Fruit fly (Drosophila melanogaster): ENCODE results near the gene snRNP-U1-70K.

The snRNP-U1-70K gene

DNA sequence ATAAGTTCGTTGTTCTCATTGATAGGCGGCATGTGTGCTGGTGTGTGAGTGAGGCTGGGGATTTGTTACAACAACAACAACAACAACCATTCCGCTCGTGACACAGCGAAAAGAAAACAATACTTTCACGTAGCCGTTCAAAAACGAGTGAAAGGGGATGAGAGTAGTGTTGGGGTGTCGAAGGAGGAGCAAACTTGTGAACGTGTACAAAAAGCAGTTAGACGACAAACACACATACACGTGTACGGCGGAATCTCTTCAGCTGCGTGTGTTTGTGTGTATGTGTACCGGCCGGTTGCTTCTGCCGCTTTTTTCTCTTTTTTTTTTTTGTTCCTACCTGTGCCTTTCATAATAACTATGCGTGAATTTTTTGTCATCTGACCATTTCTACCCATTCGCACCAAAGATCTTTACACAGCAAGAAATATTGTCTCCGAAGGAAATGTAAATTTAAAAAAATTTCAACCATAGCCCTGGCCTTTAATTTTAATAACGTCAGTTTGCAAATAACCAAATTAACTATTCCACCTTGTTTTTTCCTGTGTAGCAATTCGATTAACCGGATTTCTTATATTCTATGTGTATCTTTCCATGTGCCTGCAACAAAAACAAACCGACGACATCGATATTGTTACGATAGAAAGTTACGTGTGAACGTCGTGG lies 49.3 kb downstream of the snRNP-U1-70K start (continued):
- TF ChIP-seq cg (GFP tag; optimal IDR thresholded peaks at IDR 0.05) (peak; percentile 90), CG8089 (GFP tag; optimal IDR thresholded peaks at IDR 0.05) (peak; percentile 31), wek (GFP tag; optimal IDR thresholded peaks at IDR 0.05) (peak; percentile 9), Sry-β (GFP tag; optimal IDR thresholded peaks at IDR 0.05) (no peak), prd (optimal IDR thresholded peaks at IDR 0.05) (no peak), prd (GFP tag; IDR thresholded peaks at IDR 0.05) (no peak; the same call in 1 of the 3 replicates), CG7372 (GFP tag; IDR thresholded peaks at IDR 0.05) (peak; percentile 24; the same call in 1 of the 2 replicates), CG4424 (GFP tag; optimal IDR thresholded peaks at IDR 0.05) (peak; percentile 74), Ptx1 (GFP tag; IDR thresholded peaks at IDR 0.05) (no peak), gro (GFP tag; optimal IDR thresholded peaks at IDR 0.05) (no peak), CG5245 (GFP tag; optimal IDR thresholded peaks at IDR 0.05) (peak; percentile 55), hth (optimal IDR thresholded peaks at IDR 0.05) (no peak), Trl (optimal IDR thresholded peaks at IDR 0.05) (peak in 1 of 2 experiments; percentile 31), Trl (GFP tag; optimal IDR thresholded peaks at IDR 0.05) (peak; percentile 72), CG2889 (GFP tag; IDR thresholded peaks at IDR 0.05) (no peak), Dfd (GFP tag; optimal IDR thresholded peaks at IDR 0.05) (no peak), tin (GFP tag; optimal IDR thresholded peaks at IDR 0.05) (peak; percentile 68), CG1792 (GFP tag; optimal IDR thresholded peaks at IDR 0.05) (peak; percentile 57), pnt (GFP tag; optimal IDR thresholded peaks at IDR 0.05) (peak; percentile 62), cas (GFP tag; IDR thresholded peaks at IDR 0.05) (no peak), gfzf (GFP tag; optimal IDR thresholded peaks at IDR 0.05) (no peak), CG17912 (GFP tag; optimal IDR thresholded peaks at IDR 0.05) (no peak), exex (tag; optimal IDR thresholded peaks at IDR 0.05) (no peak), Abd-B (GFP tag; optimal IDR thresholded peaks at IDR 0.05) (no peak), Mes4 (GFP tag; optimal IDR thresholded peaks at IDR 0.05) (peak; percentile 66), CTCF (GFP tag; optimal IDR thresholded peaks at IDR 0.05) (no peak), CG4707 (GFP tag; optimal IDR thresholded peaks at IDR 0.05) (no peak), Xrp1 (GFP tag; IDR thresholded peaks at IDR 0.05) (peak; percentile 90), CG2678 (tag; optimal IDR thresholded peaks at IDR 0.05) (no peak), Deaf1 (tag; optimal IDR thresholded peaks at IDR 0.05) (no peak), CG15696 (tag; optimal IDR thresholded peaks at IDR 0.05) (peak; percentile 38), kay (GFP tag; optimal IDR thresholded peaks at IDR 0.05) (peak; percentile 5), rib (GFP tag; IDR thresholded peaks at IDR 0.05) (peak; percentile 46; the same call in 1 of the 2 replicates), CG8478 (optimal IDR thresholded peaks at IDR 0.05) (no peak), tll (GFP tag; optimal IDR thresholded peaks at IDR 0.05) (no peak), repo (GFP tag; optimal IDR thresholded peaks at IDR 0.05) (peak; percentile 43), CG1602 (GFP tag; optimal IDR thresholded peaks at IDR 0.05) (peak; percentile 60), CG6254 (GFP tag; optimal IDR thresholded peaks at IDR 0.05) (peak; percentile 69), Rx (GFP tag; IDR thresholded peaks at IDR 0.05) (no peak; the same call in 1 of the 2 replicates), sens-2 (GFP tag; IDR thresholded peaks at IDR 0.05) (no peak), psq (GFP tag; optimal IDR thresholded peaks at IDR 0.05) (peak; percentile 18), Fer3 (tag; optimal IDR thresholded peaks at IDR 0.05) (no peak), nerfin-1 (tag; optimal IDR thresholded peaks at IDR 0.05) (peak; percentile 74), Bdp1 (GFP tag; optimal IDR thresholded peaks at IDR 0.05) (no peak), CG12155 (GFP tag; optimal IDR thresholded peaks at IDR 0.05) (peak; percentile 52), CG14014 (GFP tag; IDR thresholded peaks at IDR 0.05) (peak; percentile 84; the same call in 1 of the 2 replicates), CG18764 (GFP tag; optimal IDR thresholded peaks at IDR 0.05) (peak; percentile 3), CG30403 (GFP tag; optimal IDR thresholded peaks at IDR 0.05) (peak; percentile 74), CG17568 (GFP tag; optimal IDR thresholded peaks at IDR 0.05) (peak; percentile 77), CG3995 (GFP tag; optimal IDR thresholded peaks at IDR 0.05) (no peak), pb (GFP tag; optimal IDR thresholded peaks at IDR 0.05) (no peak), Bgb (GFP tag; IDR thresholded peaks at IDR 0.05; ENCODE audit: partially characterized antibody) (no peak)
